Worm (Caenorhabditis elegans) whole organism, mixed stage, embryonic: ENCODE measurements around the gene C07D8.6.

Source experiments
- bed-3 ChIP-seq: fragments of 200-800 bp; sonication (Bioruptor generic); optimal IDR thresholded peaks from 3 replicates; lab custom pipeline; 2018; ENCODE audit warnings: mild to moderate bottlenecking, missing genetic modification characterization, moderate library complexity, missing compliant biosample characterization
- ceh-39 ChIP-seq: fragments of 150-350 bp; optimal IDR thresholded peaks from 2 replicates; lab custom pipeline; 2014; ENCODE audit warnings: missing biosample characterization, missing genetic modification characterization
- ceh-43 ChIP-seq: fragments of 200-800 bp; sonication (Bioruptor generic); optimal IDR thresholded peaks from 2 replicates; lab custom pipeline; 2018; ENCODE audit warnings: mild to moderate bottlenecking, missing genetic modification characterization, moderate library complexity, missing compliant biosample characterization
- ceh-83 ChIP-seq: fragments of 200-800 bp; sonication (Bioruptor generic); optimal IDR thresholded peaks from 2 replicates; lab custom pipeline; 2018; ENCODE audit warnings: mild to moderate bottlenecking, missing genetic modification characterization, missing compliant biosample characterization
- ces-1 ChIP-seq: fragments of 150-350 bp; optimal IDR thresholded peaks from 2 replicates; lab custom pipeline; 2014; ENCODE audit warnings: missing biosample characterization, missing genetic modification reagents, missing genetic modification characterization
- cnd-1 ChIP-seq: fragments of 200-800 bp; sonication (Bioruptor generic); optimal IDR thresholded peaks from 2 replicates; lab custom pipeline; 2018; ENCODE audit warnings: mild to moderate bottlenecking, missing genetic modification characterization, missing compliant biosample characterization
- drap-1 ChIP-seq: fragments of 200-800 bp; sonication (Bioruptor generic); optimal IDR thresholded peaks from 3 replicates; lab custom pipeline; 2018; ENCODE audit warnings: mild to moderate bottlenecking, missing genetic modification characterization, missing compliant biosample characterization
- elt-1 ChIP-seq: sonication (generic microtip); optimal IDR thresholded peaks from 2 replicates; lab custom pipeline; 2017; ENCODE audit warnings: missing genetic modification characterization, mild to moderate bottlenecking, missing compliant biosample characterization, antibody characterized with exemption, moderate library complexity, borderline replicate concordance; ENCODE audit not compliant: insufficient read depth
- elt-3 ChIP-seq: fragments of 150-350 bp; optimal IDR thresholded peaks from 2 replicates; lab custom pipeline; 2014; ENCODE audit warnings: missing biosample characterization, missing genetic modification characterization
- flh-1 ChIP-seq: fragments of 200-800 bp; sonication (Bioruptor generic); optimal IDR thresholded peaks from 2 replicates; lab custom pipeline; 2018; ENCODE audit warnings: mild to moderate bottlenecking, missing genetic modification characterization, moderate library complexity, missing compliant biosample characterization
- ham-2 ChIP-seq: fragments of 200-800 bp; sonication (Bioruptor generic); optimal IDR thresholded peaks from 2 replicates; lab custom pipeline; 2018; ENCODE audit warnings: mild to moderate bottlenecking, missing genetic modification characterization, missing compliant biosample characterization
- hlh-1 ChIP-seq: fragments of 150-350 bp; optimal IDR thresholded peaks from 2 replicates; lab custom pipeline; 2014; ENCODE audit warnings: missing biosample characterization, missing genetic modification reagents, missing genetic modification characterization
- lin-13 ChIP-seq: fragments of 150-350 bp; optimal IDR thresholded peaks from 2 replicates; lab custom pipeline; 2014; ENCODE audit warnings: missing biosample characterization, missing genetic modification characterization
- lin-32 ChIP-seq: fragments of 200-800 bp; sonication (Bioruptor generic); optimal IDR thresholded peaks from 2 replicates; lab custom pipeline; 2018; ENCODE audit warnings: mild to moderate bottlenecking, missing genetic modification characterization, missing compliant biosample characterization
- lsy-2 ChIP-seq: fragments of 150-350 bp; optimal IDR thresholded peaks from 2 replicates; lab custom pipeline; 2014; ENCODE audit warnings: missing biosample characterization, missing genetic modification characterization
- mab-5 ChIP-seq: fragments of 150-350 bp; optimal IDR thresholded peaks from 2 replicates; lab custom pipeline; 2014; ENCODE audit warnings: missing biosample characterization, missing genetic modification characterization
- mep-1 ChIP-seq: fragments of 150-350 bp; optimal IDR thresholded peaks from 2 replicates; lab custom pipeline; 2017; ENCODE audit warnings: missing biosample characterization, missing genetic modification reagents, missing genetic modification characterization, inconsistent platforms
- mls-2 ChIP-seq: sonication (generic microtip); optimal IDR thresholded peaks from 2 replicates; lab custom pipeline; 2016; ENCODE audit warnings: mild to moderate bottlenecking, missing genetic modification characterization, moderate library complexity, missing compliant biosample characterization
- nhr-12 ChIP-seq: fragments of 150-350 bp; optimal IDR thresholded peaks from 2 replicates; lab custom pipeline; 2014; ENCODE audit warnings: missing biosample characterization, missing genetic modification characterization
- nhr-2 ChIP-seq: fragments of 150-350 bp; optimal IDR thresholded peaks from 2 replicates; lab custom pipeline; 2014; ENCODE audit warnings: missing biosample characterization, missing genetic modification characterization
- nhr-237 ChIP-seq: fragments of 150-350 bp; optimal IDR thresholded peaks from 2 replicates; lab custom pipeline; 2014; ENCODE audit warnings: missing biosample characterization, missing genetic modification characterization
- nhr-76 ChIP-seq: sonication (generic microtip); optimal IDR thresholded peaks from 2 replicates; lab custom pipeline; 2017; ENCODE audit warnings: missing biosample characterization, missing genetic modification characterization
- pha-4 ChIP-seq: fragments of 150-350 bp; optimal IDR thresholded peaks from 2 replicates; lab custom pipeline; 2018; ENCODE audit warnings: missing biosample characterization, missing genetic modification reagents, missing genetic modification characterization
- sptf-1 ChIP-seq: sonication (generic microtip); optimal IDR thresholded peaks from 2 replicates; lab custom pipeline; 2017; ENCODE audit warnings: mild to moderate bottlenecking, missing genetic modification characterization, moderate library complexity, missing compliant biosample characterization
- tbx-8 ChIP-seq: fragments of 200-800 bp; sonication (Bioruptor generic); optimal IDR thresholded peaks from 2 replicates; lab custom pipeline; 2018; ENCODE audit warnings: mild to moderate bottlenecking, missing genetic modification characterization, moderate library complexity, missing compliant biosample characterization
- unc-120 ChIP-seq: sonication (generic microtip); optimal IDR thresholded peaks from 2 replicates; lab custom pipeline; 2017; ENCODE audit warnings: missing genetic modification characterization, missing compliant biosample characterization; ENCODE audit not compliant: poor library complexity, severe bottlenecking
- unc-62 ChIP-seq: fragments of 150-350 bp; optimal IDR thresholded peaks from 2 replicates; lab custom pipeline; 2014; ENCODE audit warnings: missing biosample characterization, missing genetic modification reagents, missing genetic modification characterization
- zip-8 ChIP-seq: fragments of 150-350 bp; optimal IDR thresholded peaks from 2 replicates; lab custom pipeline; 2014; ENCODE audit warnings: missing biosample characterization, missing genetic modification characterization
- ztf-11 ChIP-seq: fragments of 150-350 bp; optimal IDR thresholded peaks from 2 replicates; lab custom pipeline; 2014; ENCODE audit warnings: missing biosample characterization, missing genetic modification characterization

C07D8.6 gene

ce11 chrX:7329601-7330000, 11.7 kb upstream of the C07D8.6 start, which contains the start of gene ttr-59:
Gene ttr-59, plus strand, starts transcription at chrX:7329818.
- peak; percentile 23 for TF ChIP-seq unc-62
- TF ChIP-seq nhr-2 (tag; lab: Kevin White, UChicago): no peak
- TF ChIP-seq mab-5: no peak
- TF ChIP-seq elt-1 (tag; lab: Kevin White, UChicago): no peak
- TF ChIP-seq mep-1 (tag; lab: Kevin White, UChicago): no peak
- TF ChIP-seq lsy-2 (tag; lab: Kevin White, UChicago): no peak
- no peak for TF ChIP-seq ham-2 (GFP tag; lab: Kevin White, UChicago)
- no peak for TF ChIP-seq nhr-237 (tag; lab: Kevin White, UChicago)
- TF ChIP-seq zip-8 (tag; lab: Kevin White, UChicago): no peak

- TF ChIP-seq lin-13 (tag; lab: Kevin White, UChicago) (no peak), ztf-11 (no peak), nhr-12 (no peak), pha-4 (tag; lab: Kevin White, UChicago) (no peak), ceh-83 (no peak), hlh-1 (tag; lab: Kevin White, UChicago) (no peak)
Measured at ce11 chrX:7330685-7331196, 10.6 kb upstream of the C07D8.6 start, which contains the start of gene ttr-30. Gene ttr-30, plus strand, starts transcription at chrX:7330949.

- peak; percentile 61 for TF ChIP-seq ham-2 (GFP tag; lab: Kevin White, UChicago)
- TF ChIP-seq drap-1 (GFP tag; lab: Kevin White, UChicago): peak; percentile 52
- TF ChIP-seq cnd-1 (tag; lab: Kevin White, UChicago): peak; percentile 66
- peak; percentile 79 for TF ChIP-seq lin-13 (tag; lab: Kevin White, UChicago)
- peak; percentile 64 for TF ChIP-seq mls-2 (tag; lab: Kevin White, UChicago)
- peak; percentile 78 for TF ChIP-seq ceh-39 (tag; lab: Kevin White, UChicago)
- peak; percentile 84 for TF ChIP-seq mep-1 (tag; lab: Kevin White, UChicago)
- peak; percentile 93 for TF ChIP-seq unc-120
- TF ChIP-seq elt-1 (tag; lab: Kevin White, UChicago): peak; percentile 26
- TF ChIP-seq nhr-2 (tag; lab: Kevin White, UChicago): peak; percentile 49
- peak; percentile 36 for TF ChIP-seq ztf-11
- TF ChIP-seq lin-32 (GFP tag; lab: Kevin White, UChicago): peak; percentile 35
- no peak for TF ChIP-seq nhr-12
- no peak for TF ChIP-seq flh-1 (GFP tag; lab: Kevin White, UChicago)
- peak; percentile 77 for TF ChIP-seq nhr-237 (tag; lab: Kevin White, UChicago)
- peak; percentile 74 for TF ChIP-seq unc-62
- TF ChIP-seq nhr-76: no peak
- TF ChIP-seq bed-3 (GFP tag; lab: Kevin White, UChicago): no peak
- peak; percentile 82 for TF ChIP-seq hlh-1 (tag; lab: Kevin White, UChicago)
- TF ChIP-seq sptf-1 (tag; lab: Kevin White, UChicago): peak; percentile 28
- peak; percentile 68 for TF ChIP-seq lsy-2 (tag; lab: Kevin White, UChicago)
- TF ChIP-seq pha-4 (tag; lab: Kevin White, UChicago): peak; percentile 90
- peak; percentile 67 for TF ChIP-seq ces-1 (GFP tag; lab: Kevin White, UChicago)
- no peak for TF ChIP-seq mab-5
- peak; percentile 10 for TF ChIP-seq zip-8 (tag; lab: Kevin White, UChicago)
Measured at ce11 chrX:7334302-7334724, 7.0 kb upstream of the C07D8.6 start, which contains the start of gene epg-7. Gene epg-7, plus strand, starts transcription at chrX:7334714.

- TF ChIP-seq elt-1 (tag; lab: Kevin White, UChicago): no peak
- TF ChIP-seq zip-8 (tag; lab: Kevin White, UChicago): peak; percentile 4
Measured at ce11 chrX:7340394-7340793, 915 bp upstream of the C07D8.6 start.

ce11 chrX:7343218-7343617, 1.9 kb downstream of the C07D8.6 start:
- TF ChIP-seq cnd-1 (tag; lab: Kevin White, UChicago) (no peak), ztf-11 (no peak), nhr-12 (no peak), ceh-39 (tag; lab: Kevin White, UChicago) (no peak), mab-5 (no peak), elt-3 (tag; lab: Kevin White, UChicago) (no peak), ces-1 (GFP tag; lab: Kevin White, UChicago) (no peak), zip-8 (tag; lab: Kevin White, UChicago) (no peak), nhr-76 (no peak), hlh-1 (tag; lab: Kevin White, UChicago) (no peak), unc-62 (no peak), bed-3 (GFP tag; lab: Kevin White, UChicago) (no peak), ceh-43 (GFP tag; lab: Kevin White, UChicago) (no peak), sptf-1 (tag; lab: Kevin White, UChicago) (no peak), tbx-8 (GFP tag; lab: Kevin White, UChicago) (no peak)
